Worm (Caenorhabditis elegans): Measurements from ENCODE around the gene Y76B12C.4.

Gene Y76B12C.4

DNA sequence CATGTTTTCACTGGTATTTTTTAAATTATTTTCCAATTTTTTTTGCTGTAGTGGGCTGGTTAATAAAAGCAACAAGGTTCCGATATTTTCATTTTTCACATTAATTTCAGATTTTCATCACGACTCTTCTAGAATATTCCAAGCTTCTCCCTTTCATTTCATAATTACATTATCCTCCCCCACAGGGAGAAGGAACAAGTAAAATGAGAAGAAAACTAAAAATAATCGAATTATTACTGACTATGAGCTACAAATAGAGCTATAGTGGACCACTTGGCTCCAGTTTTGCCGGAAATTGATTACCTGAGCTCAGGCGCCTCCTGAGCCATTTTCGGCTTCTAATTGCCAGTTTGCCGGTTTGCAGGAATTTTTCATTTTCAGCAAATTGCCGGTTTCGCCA, 3.4 kb upstream of the Y76B12C.4 start:
- no peak for TF ChIP-seq ceh-44 (GFP tag; IDR thresholded peaks at IDR 0.05)
- peak; percentile 57 for TF ChIP-seq aha-1 (tag)

DNA sequence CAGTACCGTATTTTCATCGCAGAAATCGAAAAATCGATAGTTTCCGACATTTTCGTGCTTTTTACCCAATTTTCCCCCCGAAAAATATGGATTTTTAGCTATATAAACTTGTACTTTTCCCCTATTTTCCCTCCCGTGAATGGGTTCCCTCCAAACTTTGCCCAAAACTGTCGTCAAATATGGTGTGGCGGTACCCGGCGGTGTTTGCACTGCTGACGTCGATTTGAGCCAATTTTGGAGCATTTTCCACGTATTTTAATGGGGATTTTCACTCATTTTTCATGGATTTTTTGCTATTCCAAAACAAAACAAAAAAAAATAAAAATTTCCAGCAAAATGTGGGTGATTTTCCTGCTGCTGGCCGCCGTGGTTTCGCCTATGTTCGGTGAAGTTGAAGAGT, 1.2 kb upstream of the Y76B12C.4 start, which contains the start of gene Y76B12C.3:
Y76B12C.3 (plus strand) TSS at position 334 of the 400 bp plus-strand sequence.
- TF ChIP-seq mes-2 (tag; optimal IDR thresholded peaks at IDR 0.05; ENCODE audit: poor library complexity, severe bottlenecking) (peak; percentile 11), attf-4 (tag; optimal IDR thresholded peaks at IDR 0.05) (no peak), lsy-2 (tag; optimal IDR thresholded peaks at IDR 0.05) (peak in 1 of 2 experiments; percentile 22)

DNA sequence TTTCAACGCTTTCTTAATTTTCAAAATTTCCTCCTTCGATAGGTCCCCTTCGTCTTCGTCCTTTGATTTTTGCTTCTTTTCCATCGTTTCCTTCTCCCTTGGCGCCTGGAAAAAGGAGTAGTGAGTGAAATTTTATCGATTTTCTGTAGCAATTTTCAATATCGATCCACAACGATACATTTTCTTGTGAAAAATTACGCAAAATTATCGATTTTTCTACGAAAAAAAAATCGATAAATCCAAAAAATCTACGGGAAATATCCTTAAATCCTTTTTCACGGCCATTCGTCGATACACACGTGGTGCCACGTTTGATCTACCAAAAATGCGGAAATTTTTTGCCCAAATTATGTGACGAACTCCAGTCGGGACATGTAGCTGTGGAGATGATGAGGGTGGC, 1.1 kb downstream of the Y76B12C.4 start:
- TF ChIP-seq mes-2 (tag; optimal IDR thresholded peaks at IDR 0.05; ENCODE audit: poor library complexity, severe bottlenecking): no peak
- peak; percentile 67 for TF ChIP-seq ceh-28 (tag; optimal IDR thresholded peaks at IDR 0.05)

- TF ChIP-seq nhr-48 (tag; optimal IDR thresholded peaks at IDR 0.05) (no peak), ctbp-1 (GFP tag; IDR thresholded peaks at IDR 0.05) (no peak), egl-43 (GFP tag; IDR thresholded peaks at IDR 0.05) (no peak), Y48G9A.11 (GFP tag; IDR thresholded peaks at IDR 0.05) (peak; percentile 89)
Measured at ce11 chrIV:1970158-1970557, 2.0 kb downstream of the Y76B12C.4 start.

DNA sequence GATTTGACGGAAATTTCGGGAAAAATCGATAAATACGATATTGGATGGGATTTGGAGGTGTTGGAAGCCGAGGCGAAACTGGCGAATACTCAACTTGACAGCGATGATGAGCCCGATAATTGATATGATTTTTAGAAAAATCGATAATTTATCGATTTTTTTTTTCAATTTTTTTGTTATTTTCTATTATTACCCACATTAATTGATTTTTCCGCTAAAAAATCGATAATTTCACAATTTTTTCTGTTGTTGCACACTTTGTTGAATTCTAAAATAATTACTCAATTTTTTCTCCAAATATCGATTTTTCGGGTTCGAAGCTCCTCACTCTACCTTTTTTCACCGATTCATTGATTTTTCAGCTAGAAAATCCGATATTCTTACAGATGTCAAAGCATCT, 2.8 kb downstream of the Y76B12C.4 start, which contains the start of gene Y48A5A.3:
Y48A5A.3 (plus strand) TSS at position 385 of the 400 bp plus-strand sequence.
- TF ChIP-seq T26A8.4 (GFP tag; IDR thresholded peaks at IDR 0.05): no peak
- no peak for TF ChIP-seq nhr-28 (tag; optimal IDR thresholded peaks at IDR 0.05)
- TF ChIP-seq ceh-28 (tag; optimal IDR thresholded peaks at IDR 0.05): peak; percentile 86
- no peak for TF ChIP-seq Y75B8A.6 (GFP tag; IDR thresholded peaks at IDR 0.05)
- TF ChIP-seq egl-43 (GFP tag; IDR thresholded peaks at IDR 0.05): no peak

DNA sequence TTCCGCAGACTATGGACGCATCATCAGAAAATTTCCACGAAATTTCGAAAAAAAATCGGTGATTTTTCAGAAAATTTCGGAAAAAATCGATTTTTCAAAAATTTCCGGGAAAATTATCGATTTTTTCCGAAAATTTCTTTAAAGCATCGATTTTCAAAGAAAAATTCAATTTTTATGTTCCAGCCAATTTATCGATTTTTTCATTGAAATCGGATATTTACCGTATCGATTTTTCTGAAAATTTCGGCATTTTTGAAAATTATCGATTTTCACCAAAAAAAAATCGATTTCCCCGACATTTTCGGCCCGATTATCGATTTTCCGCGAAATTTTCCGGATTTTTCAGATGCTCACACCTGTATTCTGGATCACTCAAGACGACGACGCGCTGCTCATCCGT, 7.0 kb downstream of the Y76B12C.4 start, which contains the start of gene Y48A5A.1:
Y48A5A.1 (plus strand) TSS at position 347 of the 400 bp plus-strand sequence.
- TF ChIP-seq lim-7 (GFP tag; IDR thresholded peaks at IDR 0.05): no peak
- TF ChIP-seq ceh-28 (tag; optimal IDR thresholded peaks at IDR 0.05): peak; percentile 93

DNA sequence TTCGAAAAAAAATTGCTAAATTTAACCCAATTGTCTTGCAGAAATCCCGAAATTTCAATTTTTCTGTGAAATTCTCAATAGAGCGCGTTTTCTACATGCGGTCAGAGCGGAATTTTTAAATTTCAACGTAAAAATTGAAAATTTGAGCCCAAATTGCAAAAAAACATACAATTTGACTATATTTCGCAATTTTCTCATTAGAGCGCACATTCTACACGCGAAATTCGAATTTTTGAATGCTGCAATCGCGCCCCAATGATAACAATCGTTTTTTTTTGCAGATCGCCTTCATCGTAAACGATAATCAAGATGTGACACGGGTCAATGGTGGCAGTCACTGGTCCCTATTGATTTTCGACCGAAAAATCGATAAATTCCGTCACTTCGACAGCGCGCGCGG, 8.1 kb downstream of the Y76B12C.4 start:
- TF ChIP-seq egl-43 (GFP tag; IDR thresholded peaks at IDR 0.05) (no peak), lin-38 (GFP tag; IDR thresholded peaks at IDR 0.05) (peak; percentile 77)

- TF ChIP-seq T20F7.1 (GFP tag; optimal IDR thresholded peaks at IDR 0.05): no peak
- TF ChIP-seq lin-38 (GFP tag; IDR thresholded peaks at IDR 0.05): peak; percentile 87
- no peak for TF ChIP-seq nhr-41 (GFP tag; IDR thresholded peaks at IDR 0.05)
- TF ChIP-seq ctbp-1 (GFP tag; IDR thresholded peaks at IDR 0.05): no peak
- peak; percentile 41 for TF ChIP-seq aha-1 (tag)
Measured at ce11 chrIV:1963247-1963646, 8.9 kb downstream of the Y76B12C.4 start, which contains the start of gene ulp-3. Gene ulp-3 (plus strand): TSS chrIV:1963634.

ce11 chrIV:1959554-1959953, 12.6 kb downstream of the Y76B12C.4 start, which contains the start of gene tdpo-1:
Gene tdpo-1 (plus strand): TSS chrIV:1959854.
- TF ChIP-seq ama-1 (optimal IDR thresholded peaks at IDR 0.05) (no peak), madf-5 (GFP tag; IDR thresholded peaks at IDR 0.05) (no peak), lin-13 (GFP tag; optimal IDR thresholded peaks at IDR 0.05) (no peak), lir-3 (tag; optimal IDR thresholded peaks at IDR 0.05) (no peak), mdl-1 (tag; optimal IDR thresholded peaks at IDR 0.05) (no peak), ZK337.2 (GFP tag; IDR thresholded peaks at IDR 0.05) (no peak), dmd-8 (GFP tag; IDR thresholded peaks at IDR 0.05) (no peak), nhr-48 (tag; optimal IDR thresholded peaks at IDR 0.05) (no peak), ZK546.5 (tag; optimal IDR thresholded peaks at IDR 0.05) (no peak), unc-130 (GFP tag; optimal IDR thresholded peaks at IDR 0.05) (no peak), duxl-1 (tag; optimal IDR thresholded peaks at IDR 0.05; ENCODE audit: poor library complexity) (no peak), saeg-2 (GFP tag; IDR thresholded peaks at IDR 0.05) (no peak)

Measured in whole organism, L4 larva.